Fruit fly (Drosophila melanogaster) whole organism: ENCODE results near the gene beta-PheRS.

Source experiments
- CG8478 ChIP-seq: fragments of >200 bp; optimal IDR thresholded peaks from 2 replicates; lab custom pipeline; 2018; ENCODE audit warnings: inconsistent platforms
- Dll ChIP-seq: fragments of >200 bp; optimal IDR thresholded peaks from 2 replicates; lab custom pipeline; 2017
- EcR ChIP-seq, 2 experiments: fragments of >200 bp; optimal IDR thresholded peaks; 2 replicates each; lab custom pipeline; 2017; ENCODE audit warnings: missing biosample characterization in 2 of 2, missing genetic modification characterization in 2 of 2, missing genetic modification reagents in 2 of 2
- pan ChIP-seq: fragments of >200 bp; optimal IDR thresholded peaks from 2 replicates; lab custom pipeline; 2017
- psq ChIP-seq: fragments of >200 bp; optimal IDR thresholded peaks from 2 replicates; lab custom pipeline; 2017
- usp ChIP-seq: fragments of >200 bp; optimal IDR thresholded peaks from 2 replicates; lab custom pipeline; 2017; ENCODE audit warnings: missing biosample characterization, missing genetic modification characterization, mixed read lengths

dm6 chr3R:24270034-24270433 is 17.6 kb upstream of the beta-PheRS start:
- TF ChIP-seq usp (GFP tag; lab: Kevin White, UChicago), result no peak
- TF ChIP-seq EcR (GFP tag; optimal IDR thresholded peaks at IDR 0.05; lab: Kevin White, UChicago), result peak in 1 of 2 experiments; percentile 18
- TF ChIP-seq Dll (lab: Kevin White, UChicago), result no peak
- no peak for TF ChIP-seq psq (lab: Kevin White, UChicago)
- TF ChIP-seq CG8478 (lab: Kevin White, UChicago), result no peak
- TF ChIP-seq pan (lab: Kevin White, UChicago), result no peak
